Worm (Caenorhabditis elegans): ENCODE measurements around the gene pes-1.

The pes-1 gene

ce11 chrIV:4969419-4969818, 33.1 kb upstream of the pes-1 start, which contains the start of gene Y9C9A.13:
Y9C9A.13 (minus strand) TSS chrIV:4969519.
- TF ChIP-seq Y55F3AM.14 (GFP tag; optimal IDR thresholded peaks at IDR 0.05) (no peak), egl-27 (tag; optimal IDR thresholded peaks at IDR 0.05) (no peak), C34F6.9 (tag; optimal IDR thresholded peaks at IDR 0.05) (no peak), nhr-12 (tag; optimal IDR thresholded peaks at IDR 0.05) (no peak), blmp-1 (tag; optimal IDR thresholded peaks at IDR 0.05; ENCODE audit: insufficient read depth) (no peak), unc-55 (GFP tag; optimal IDR thresholded peaks at IDR 0.05) (no peak), peb-1 (tag; optimal IDR thresholded peaks at IDR 0.05) (no peak), aly-2 (tag; optimal IDR thresholded peaks at IDR 0.05) (no peak)

- TF ChIP-seq lin-13 (GFP tag; optimal IDR thresholded peaks at IDR 0.05) (no peak), nhr-23 (tag; optimal IDR thresholded peaks at IDR 0.05) (no peak), lsy-2 (tag; optimal IDR thresholded peaks at IDR 0.05) (no peak), sem-4 (tag; optimal IDR thresholded peaks at IDR 0.05) (no peak), ztf-4 (tag; optimal IDR thresholded peaks at IDR 0.05) (no peak), fos-1 (tag; optimal IDR thresholded peaks at IDR 0.05) (no peak)
Measured at ce11 chrIV:4975995-4976394, 26.6 kb upstream of the pes-1 start, which contains the start of gene Y9C9A.16. Y9C9A.16 (minus strand) TSS chrIV:4976125.

- TF ChIP-seq ztf-11 (tag; optimal IDR thresholded peaks at IDR 0.05) = no peak
Measured at ce11 chrIV:4977176-4977693, 25.3 kb upstream of the pes-1 start, which contains the start of gene E03H12.5. E03H12.5 (plus strand) TSS chrIV:4977226.

- TF ChIP-seq nhr-25 (tag; optimal IDR thresholded peaks at IDR 0.05) (no peak), skn-1 (tag; optimal IDR thresholded peaks at IDR 0.05) (no peak)
Measured at ce11 chrIV:4981027-4981426, 21.5 kb upstream of the pes-1 start, which contains the start of gene srz-24. srz-24 (minus strand) TSS chrIV:4981127.

- TF ChIP-seq mab-5 (tag; optimal IDR thresholded peaks at IDR 0.05) (no peak), nhr-77 (tag; optimal IDR thresholded peaks at IDR 0.05) (no peak), alr-1 (tag; optimal IDR thresholded peaks at IDR 0.05) (no peak), nhr-21 (tag; optimal IDR thresholded peaks at IDR 0.05) (no peak), ztf-1 (GFP tag; conservative IDR thresholded peaks at IDR 0.05) (no peak), C34F6.9 (tag; optimal IDR thresholded peaks at IDR 0.05) (no peak), nhr-25 (tag; optimal IDR thresholded peaks at IDR 0.05) (no peak), gmeb-1 (tag; optimal IDR thresholded peaks at IDR 0.05) (no peak), blmp-1 (tag; optimal IDR thresholded peaks at IDR 0.05; ENCODE audit: insufficient read depth) (no peak), dmd-4 (tag; optimal IDR thresholded peaks at IDR 0.05) (no peak), ztf-11 (tag; optimal IDR thresholded peaks at IDR 0.05) (no peak)
Measured at ce11 chrIV:4982477-4982876, 20.1 kb upstream of the pes-1 start, which contains the start of gene E03H12.4. E03H12.4 (plus strand) TSS chrIV:4982596.

ce11 chrIV:4983746-4984145, 18.8 kb upstream of the pes-1 start, which contains the start of gene clec-176:
clec-176 (plus strand) TSS chrIV:4984046.
- TF ChIP-seq nhr-21 (tag; optimal IDR thresholded peaks at IDR 0.05) = no peak
- no peak for TF ChIP-seq blmp-1 (tag; optimal IDR thresholded peaks at IDR 0.05; ENCODE audit: insufficient read depth)
- no peak for TF ChIP-seq sma-3 (GFP tag; optimal IDR thresholded peaks at IDR 0.05)
- no peak for TF ChIP-seq nhr-237 (tag; optimal IDR thresholded peaks at IDR 0.05)
- no peak for TF ChIP-seq lsy-2 (tag; optimal IDR thresholded peaks at IDR 0.05)
- TF ChIP-seq nhr-23 (tag; optimal IDR thresholded peaks at IDR 0.05) = no peak
- TF ChIP-seq egl-27 (tag; optimal IDR thresholded peaks at IDR 0.05) = no peak

- TF ChIP-seq ZK546.5 (tag; optimal IDR thresholded peaks at IDR 0.05) (no peak), nhr-25 (tag; optimal IDR thresholded peaks at IDR 0.05) (no peak), nhr-21 (tag; optimal IDR thresholded peaks at IDR 0.05) (no peak), sma-9 (GFP tag; optimal IDR thresholded peaks at IDR 0.05) (no peak), sma-9 (tag; optimal IDR thresholded peaks at IDR 0.05) (no peak), mab-5 (tag; optimal IDR thresholded peaks at IDR 0.05) (no peak), nhr-129 (tag; optimal IDR thresholded peaks at IDR 0.05) (no peak), nhr-237 (tag; optimal IDR thresholded peaks at IDR 0.05) (no peak), elt-1 (tag; optimal IDR thresholded peaks at IDR 0.05) (no peak)
Measured at ce11 chrIV:4986246-4986645, 16.3 kb upstream of the pes-1 start, which contains the start of gene clec-177. clec-177 (plus strand) TSS chrIV:4986546.

Measured in whole organism, L2 larva.